Worm (Caenorhabditis elegans) whole organism, early embryonic: Measurements from ENCODE around the gene R151.2.

Experiments
- B0310.2 ChIP-seq: sonication (generic microtip); optimal IDR thresholded peaks from 2 replicates; lab custom pipeline; 2016; ENCODE audit warnings: mild to moderate bottlenecking, missing genetic modification characterization, missing compliant biosample characterization
- F13C5.2 ChIP-seq: sonication (generic microtip); optimal IDR thresholded peaks from 2 replicates; lab custom pipeline; 2017; ENCODE audit warnings: mild to moderate bottlenecking, missing genetic modification characterization, inconsistent platforms, missing compliant biosample characterization
- aly-1 ChIP-seq: sonication (generic microtip); optimal IDR thresholded peaks from 2 replicates; lab custom pipeline; 2016; ENCODE audit warnings: missing genetic modification characterization, missing compliant biosample characterization
- ama-1 ChIP-seq: fragments of 150-350 bp; optimal IDR thresholded peaks from 2 replicates; lab custom pipeline; 2014
- ceh-13 ChIP-seq: fragments of 200-800 bp; sonication (Bioruptor generic); optimal IDR thresholded peaks from 2 replicates; lab custom pipeline; 2018; ENCODE audit warnings: mild to moderate bottlenecking, missing genetic modification characterization, missing compliant biosample characterization
- ceh-36 ChIP-seq: sonication (generic microtip); optimal IDR thresholded peaks from 2 replicates; lab custom pipeline; 2016; ENCODE audit warnings: missing genetic modification characterization, inconsistent platforms, missing compliant biosample characterization
- ets-7 ChIP-seq: sonication (generic microtip); optimal IDR thresholded peaks from 2 replicates; lab custom pipeline; 2016; ENCODE audit warnings: missing genotype, missing genetic modification characterization, missing compliant biosample characterization
- flt-1 ChIP-seq: fragments of 200-800 bp; sonication (Bioruptor generic); IDR thresholded peaks from 2 replicates; pipeline ENCODE4 v1.3.6; 2022; ENCODE audit warnings: missing genetic modification characterization, missing compliant biosample characterization
- hmbx-1 ChIP-seq: sonication (generic microtip); optimal IDR thresholded peaks from 2 replicates; lab custom pipeline; 2016; ENCODE audit warnings: mild to moderate bottlenecking, missing genetic modification characterization, missing compliant biosample characterization
- hmg-4 ChIP-seq: fragments of 200-800 bp; sonication (Bioruptor generic); optimal IDR thresholded peaks from 2 replicates; lab custom pipeline; 2018; ENCODE audit warnings: mild to moderate bottlenecking, missing genetic modification characterization, missing compliant biosample characterization
- hnd-1 ChIP-seq: sonication (generic microtip); optimal IDR thresholded peaks from 2 replicates; lab custom pipeline; 2016; ENCODE audit warnings: missing genetic modification characterization, missing compliant biosample characterization
- pes-1 ChIP-seq: fragments of 200-800 bp; sonication (Bioruptor generic); IDR thresholded peaks from 2 replicates; pipeline ENCODE4 v1.3.6; 2022; ENCODE audit warnings: missing genetic modification reagents, missing genetic modification characterization, missing compliant biosample characterization
- scrt-1 ChIP-seq: fragments of 200-800 bp; sonication (Bioruptor generic); IDR thresholded peaks from 2 replicates; pipeline ENCODE4 v1.3.6; 2022; ENCODE audit warnings: missing genetic modification characterization, missing compliant biosample characterization
- sea-1 ChIP-seq: fragments of 200-800 bp; sonication (Bioruptor generic); conservative IDR thresholded peaks from 2 replicates; pipeline ENCODE4 v1.3.6; 2022; ENCODE audit warnings: missing genetic modification characterization, missing compliant biosample characterization
- tbx-11 ChIP-seq: fragments of 200-800 bp; sonication (Bioruptor generic); IDR thresholded peaks from 2 replicates; pipeline ENCODE4 v1.3.6; 2022; ENCODE audit warnings: missing genetic modification characterization, missing compliant biosample characterization
- tbx-37 ChIP-seq: fragments of 200-800 bp; sonication (Bioruptor generic); conservative IDR thresholded peaks from 2 replicates; pipeline ENCODE4 v1.3.6; 2022; ENCODE audit warnings: missing genetic modification reagents, missing genetic modification characterization, missing compliant biosample characterization
- tra-4 ChIP-seq: sonication (generic microtip); optimal IDR thresholded peaks from 2 replicates; lab custom pipeline; 2017; ENCODE audit warnings: missing genetic modification characterization, missing compliant biosample characterization

The R151.2 gene

DNA sequence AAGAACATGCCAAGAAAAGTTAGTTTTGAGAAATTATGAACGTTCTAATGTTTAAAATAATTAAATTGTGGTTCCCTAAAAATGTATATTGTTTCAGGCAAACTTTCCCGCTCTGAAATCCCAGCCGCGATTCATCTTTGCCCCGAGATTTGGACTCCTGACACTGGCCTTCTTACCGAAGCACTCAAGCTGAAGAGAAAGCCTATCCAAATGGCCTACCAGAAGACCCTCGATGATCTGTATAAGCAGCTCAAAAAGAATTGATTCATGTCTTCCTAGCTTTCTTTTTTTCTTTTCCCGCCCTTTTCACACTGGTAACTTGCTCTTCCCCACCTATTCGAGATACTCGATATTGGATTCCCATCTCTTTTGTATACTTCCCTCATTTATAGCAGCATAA, 39.7 kb upstream of the R151.2 start:
- no peak for TF ChIP-seq tra-4 (tag; lab: Kevin White, UChicago)
- TF ChIP-seq ets-7 (tag; lab: Kevin White, UChicago), result no peak
- TF ChIP-seq tbx-11 (GFP tag; lab: Robert Waterston, UW), result no peak
- TF ChIP-seq pes-1, result no peak
- no peak for TF ChIP-seq hmbx-1 (tag; lab: Kevin White, UChicago)

DNA sequence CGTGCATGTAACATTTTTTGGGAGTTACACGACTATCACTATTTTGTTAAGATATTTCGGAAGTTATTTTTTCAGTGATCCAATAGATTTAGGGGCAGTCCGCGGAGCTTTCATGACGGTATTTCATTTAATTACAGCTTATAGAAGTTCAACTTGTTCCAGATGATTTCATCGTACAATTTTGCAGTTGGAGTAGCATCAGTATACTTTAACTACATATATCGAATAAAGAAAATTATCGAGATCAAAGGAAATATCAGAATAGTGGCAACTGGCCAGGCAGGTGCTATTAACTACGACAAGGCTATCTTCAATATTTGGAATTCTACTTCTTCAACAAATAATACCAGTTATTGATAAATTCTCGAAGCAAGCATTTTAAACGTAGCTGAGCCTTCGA, 31.3 kb upstream of the R151.2 start:
- no peak for TF ChIP-seq scrt-1 (GFP tag; lab: Robert Waterston, UW)

- TF ChIP-seq F13C5.2 (tag; lab: Kevin White, UChicago) (peak; percentile 71), hmg-4 (GFP tag; lab: Kevin White, UChicago) (no peak)
These were observed 30.0 kb upstream of the R151.2 start, which contains the start of the genes rps-14 and rpl-36 for ce11 chrIII:7179538-7180301. Gene rps-14, minus strand, starts transcription at chrIII:7179588. Gene rpl-36, plus strand, starts transcription at chrIII:7180251.

DNA sequence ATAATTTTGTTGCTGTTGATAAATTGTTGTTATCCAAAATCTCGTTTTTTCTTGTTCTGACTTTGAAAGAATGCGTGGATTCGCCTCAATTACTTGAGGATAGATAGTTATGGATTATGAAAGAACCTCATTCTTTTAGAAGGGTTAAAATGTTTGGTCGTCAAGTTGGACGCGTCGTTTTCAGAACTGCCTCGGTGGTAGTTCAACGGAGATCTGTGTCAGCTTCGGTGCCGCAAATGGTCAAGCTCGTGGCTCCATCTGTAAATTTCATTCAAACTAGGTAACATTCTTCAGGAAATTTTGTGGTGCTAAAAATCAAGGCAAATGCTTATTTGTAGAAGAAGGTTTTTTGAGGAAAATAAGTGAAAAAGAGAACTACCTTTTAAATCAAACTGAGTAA, 29.2 kb upstream of the R151.2 start, which contains the start of gene ndab-2:
TSS of gene ndab-2 (plus strand) at position 140 of the 400 bp plus-strand sequence.
- no peak for TF ChIP-seq ets-7 (tag; lab: Kevin White, UChicago)
- TF ChIP-seq tra-4 (tag; lab: Kevin White, UChicago), result no peak
- no peak for TF ChIP-seq F13C5.2 (tag; lab: Kevin White, UChicago)
- TF ChIP-seq tbx-11 (GFP tag; lab: Robert Waterston, UW), result no peak
- no peak for TF ChIP-seq hmbx-1 (tag; lab: Kevin White, UChicago)
- TF ChIP-seq sea-1 (GFP tag; lab: Robert Waterston, UW), result no peak
- no peak for TF ChIP-seq scrt-1 (GFP tag; lab: Robert Waterston, UW)
- TF ChIP-seq B0310.2, result no peak
- no peak for TF ChIP-seq flt-1
- TF ChIP-seq tbx-37 (GFP tag; lab: Robert Waterston, UW), result no peak
- TF ChIP-seq ama-1 (lab: Kevin White, UChicago), result no peak
- no peak for TF ChIP-seq ceh-36
- TF ChIP-seq hnd-1, result no peak
- no peak for TF ChIP-seq aly-1 (tag; lab: Kevin White, UChicago)
- TF ChIP-seq hmg-4 (GFP tag; lab: Kevin White, UChicago), result no peak
- TF ChIP-seq ceh-13 (GFP tag; lab: Kevin White, UChicago), result no peak
- TF ChIP-seq pes-1, result no peak

DNA sequence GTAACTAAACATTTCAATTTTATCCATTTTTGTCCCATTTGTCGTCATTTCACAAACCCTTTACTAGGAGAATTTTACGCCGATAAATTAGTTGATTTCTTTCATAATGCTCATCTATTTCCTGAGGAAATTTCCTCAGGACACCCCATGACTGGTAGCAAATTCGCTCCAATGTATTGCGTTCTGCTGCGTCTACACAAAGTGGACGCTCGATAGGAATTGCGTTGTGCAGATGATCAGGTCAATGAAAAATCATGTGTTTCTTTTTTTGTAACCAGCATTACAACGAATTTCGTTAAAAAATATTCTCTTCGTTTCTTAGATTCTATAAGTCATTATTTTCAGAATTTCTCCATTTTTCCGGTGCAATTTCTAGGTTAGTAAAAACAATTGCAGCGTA, 27.9 kb upstream of the R151.2 start, which contains the start of gene epg-4:
TSS of gene epg-4 (plus strand) at position 346 of the 400 bp plus-strand sequence.
- TF ChIP-seq hnd-1 (no peak), F13C5.2 (tag; lab: Kevin White, UChicago) (peak; percentile 38)

DNA sequence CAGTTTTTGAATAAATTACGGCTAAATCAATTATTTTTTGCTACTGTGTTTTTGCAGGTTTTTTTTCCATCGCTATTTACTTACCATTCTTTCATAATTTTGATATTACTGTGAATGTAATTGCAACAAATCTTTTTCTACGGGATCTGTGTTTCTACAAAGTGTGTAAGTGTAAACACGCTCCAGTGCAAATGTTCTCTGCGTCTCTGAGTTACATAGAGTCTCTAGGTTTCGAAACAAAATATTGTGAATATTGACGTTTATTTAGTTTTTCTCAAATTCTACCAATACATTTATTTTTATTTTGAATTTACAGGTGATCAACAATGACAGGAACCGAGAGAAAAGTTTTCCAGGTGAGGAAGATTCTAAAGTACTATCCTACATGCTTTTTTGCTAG, 25.7 kb upstream of the R151.2 start, which contains the start of gene yju-2:
TSS of gene yju-2 (plus strand) at position 315 of the 400 bp plus-strand sequence.
- TF ChIP-seq ceh-13 (GFP tag; lab: Kevin White, UChicago) (no peak), scrt-1 (GFP tag; lab: Robert Waterston, UW) (no peak), hmbx-1 (tag; lab: Kevin White, UChicago) (no peak), tbx-11 (GFP tag; lab: Robert Waterston, UW) (no peak), aly-1 (tag; lab: Kevin White, UChicago) (no peak)

ce11 chrIII:7185473-7185872, 24.3 kb upstream of the R151.2 start, which contains the start of gene F37C12.14:
Gene F37C12.14, minus strand, starts transcription at chrIII:7185573.
- no peak for TF ChIP-seq ama-1 (lab: Kevin White, UChicago)
- no peak for TF ChIP-seq flt-1
- no peak for TF ChIP-seq tbx-37 (GFP tag; lab: Robert Waterston, UW)
- no peak for TF ChIP-seq tbx-11 (GFP tag; lab: Robert Waterston, UW)
- TF ChIP-seq aly-1 (tag; lab: Kevin White, UChicago), result no peak
- TF ChIP-seq hmbx-1 (tag; lab: Kevin White, UChicago), result no peak
- TF ChIP-seq pes-1, result no peak
- TF ChIP-seq tra-4 (tag; lab: Kevin White, UChicago), result no peak
- no peak for TF ChIP-seq scrt-1 (GFP tag; lab: Robert Waterston, UW)
- no peak for TF ChIP-seq sea-1 (GFP tag; lab: Robert Waterston, UW)
- TF ChIP-seq hnd-1, result no peak
- no peak for TF ChIP-seq ceh-13 (GFP tag; lab: Kevin White, UChicago)
- no peak for TF ChIP-seq F13C5.2 (tag; lab: Kevin White, UChicago)
- TF ChIP-seq ceh-36, result no peak
- TF ChIP-seq B0310.2, result no peak

DNA sequence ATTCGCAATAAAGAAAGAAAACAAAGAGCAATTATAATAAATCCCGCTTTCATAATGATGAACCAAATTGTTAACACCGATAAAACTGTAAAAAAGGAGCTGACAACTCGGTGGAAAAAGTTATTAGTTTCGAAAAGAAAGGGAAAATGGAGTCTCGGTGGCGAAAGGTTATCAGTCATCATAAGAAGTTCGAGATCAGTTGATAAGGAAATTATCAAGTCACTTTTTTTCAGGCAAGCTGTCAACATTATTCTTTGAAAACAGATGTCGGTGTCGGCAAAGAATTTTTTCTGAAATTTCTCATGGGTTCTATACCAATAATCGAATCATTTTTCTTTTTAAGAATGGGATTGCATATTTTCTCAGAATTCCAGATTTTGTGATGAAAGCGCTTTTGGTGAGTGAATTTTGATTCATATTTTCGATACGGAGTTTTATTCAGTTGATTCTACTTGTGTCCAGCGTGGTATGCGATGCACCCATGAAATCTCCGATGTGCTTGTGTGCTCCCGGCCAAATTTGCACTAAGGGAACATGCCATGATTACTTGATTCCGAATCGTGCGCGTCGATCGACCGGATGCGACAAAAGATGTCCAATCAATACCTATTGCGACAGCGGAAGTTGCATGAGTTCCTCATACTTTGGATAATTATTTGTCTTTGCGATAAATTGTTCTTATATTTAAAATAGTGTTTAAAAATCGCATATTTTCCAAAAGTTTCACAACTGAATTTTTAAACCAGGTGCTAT, 21.3 kb upstream of the R151.2 start, which contains the start of the genes F37C12.21 and F37C12.10:
TSS of gene F37C12.21 (plus strand) at position 58 of the 753 bp plus-strand sequence.
TSS of gene F37C12.10 (minus strand) at position 85 of the 753 bp plus-strand sequence.
- TF ChIP-seq hmg-4 (GFP tag; lab: Kevin White, UChicago), result no peak
- TF ChIP-seq hmbx-1 (tag; lab: Kevin White, UChicago), result no peak
- no peak for TF ChIP-seq tbx-37 (GFP tag; lab: Robert Waterston, UW)
- TF ChIP-seq ceh-36, result no peak
- no peak for TF ChIP-seq pes-1
- no peak for TF ChIP-seq flt-1
- no peak for TF ChIP-seq aly-1 (tag; lab: Kevin White, UChicago)
- no peak for TF ChIP-seq F13C5.2 (tag; lab: Kevin White, UChicago)
- TF ChIP-seq ceh-13 (GFP tag; lab: Kevin White, UChicago), result no peak
- TF ChIP-seq B0310.2, result no peak
- TF ChIP-seq scrt-1 (GFP tag; lab: Robert Waterston, UW), result no peak
- TF ChIP-seq ets-7 (tag; lab: Kevin White, UChicago), result no peak
- TF ChIP-seq tbx-11 (GFP tag; lab: Robert Waterston, UW), result no peak
- TF ChIP-seq hnd-1, result no peak
